Worm (Caenorhabditis elegans) whole organism, L1 larva: ENCODE measurements around the gene R10E9.4.
A peak's percentile ranks its signal among the peaks of the same experiment; 100 is the strongest.

ENCODE experiments used
- C04F5.9 ChIP-seq: sonication (generic microtip); optimal IDR thresholded peaks from 2 replicates; lab custom pipeline; 2016; ENCODE audit warnings: missing genetic modification characterization, missing compliant biosample characterization
- C16A3.4 ChIP-seq: fragments of 150-350 bp; optimal IDR thresholded peaks from 2 replicates; lab custom pipeline; 2014; ENCODE audit warnings: missing biosample characterization, missing genetic modification characterization
- C34B4.2 ChIP-seq: sonication (generic microtip); optimal IDR thresholded peaks from 2 replicates; lab custom pipeline; 2017; ENCODE audit warnings: mild to moderate bottlenecking, missing genetic modification characterization, missing compliant biosample characterization
- Y116A8C.19 ChIP-seq: sonication (generic microtip); optimal IDR thresholded peaks from 2 replicates; lab custom pipeline; 2016; ENCODE audit warnings: missing compliant biosample characterization, missing genetic modification characterization, borderline replicate concordance
- aha-1 ChIP-seq: fragments of 150-350 bp; optimal IDR thresholded peaks from 2 replicates; lab custom pipeline; 2014; ENCODE audit warnings: missing biosample characterization, missing genetic modification characterization
- alr-1 ChIP-seq: fragments of 200-800 bp; sonication (Bioruptor generic); optimal IDR thresholded peaks from 2 replicates; lab custom pipeline; 2018; ENCODE audit warnings: borderline replicate concordance, mild to moderate bottlenecking, missing genetic modification characterization, missing compliant biosample characterization
- aly-2 ChIP-seq: fragments of 150-350 bp; optimal IDR thresholded peaks from 2 replicates; lab custom pipeline; 2014; ENCODE audit warnings: missing biosample characterization, missing genetic modification characterization
- ama-1 ChIP-seq: fragments of 150-350 bp; optimal IDR thresholded peaks from 2 replicates; lab custom pipeline; 2014
- ceh-8 ChIP-seq: fragments of 200-800 bp; sonication (Bioruptor generic); optimal IDR thresholded peaks from 2 replicates; lab custom pipeline; 2018; ENCODE audit warnings: mild to moderate bottlenecking, missing genetic modification characterization, moderate library complexity, missing compliant biosample characterization
- ceh-82 ChIP-seq, 3 experiments: fragments of 150-350 bp in 1 of 3; sonication (generic microtip) in 2 of 3; optimal IDR thresholded peaks; 2 replicates each; lab custom pipeline; 2014 to 2017; ENCODE audit warnings: missing biosample characterization in 3 of 3, missing genetic modification characterization in 3 of 3
- ceh-90 ChIP-seq: sonication (generic microtip); optimal IDR thresholded peaks from 2 replicates; lab custom pipeline; 2016; ENCODE audit warnings: missing genetic modification characterization, missing compliant biosample characterization
- dpl-1 ChIP-seq, 3 experiments: fragments of 150-350 bp in 2 of 3; sonication (generic microtip) in 1 of 3; optimal IDR thresholded peaks; 2 replicates each; lab custom pipeline; 2014 to 2017; ENCODE audit warnings: missing biosample characterization in 3 of 3, missing genetic modification characterization in 3 of 3, missing genetic modification reagents in 3 of 3
- dsc-1 ChIP-seq: sonication (generic microtip); optimal IDR thresholded peaks from 2 replicates; lab custom pipeline; 2016; ENCODE audit warnings: mild to moderate bottlenecking, missing genetic modification characterization, missing compliant biosample characterization
- efl-3 ChIP-seq: fragments of 200-800 bp; sonication (Bioruptor generic); optimal IDR thresholded peaks from 2 replicates; lab custom pipeline; 2018; ENCODE audit warnings: mild to moderate bottlenecking, missing genetic modification characterization, missing compliant biosample characterization
- egl-27 ChIP-seq, 2 experiments: fragments of 150-350 bp in 1 of 2; sonication (generic microtip); optimal IDR thresholded peaks; 3 replicates each; lab custom pipeline; 2017 to 2018; ENCODE audit warnings: missing biosample characterization in 2 of 2, missing genetic modification characterization in 2 of 2, missing genetic modification reagents in 2 of 2
- elt-2 ChIP-seq: sonication (generic microtip); optimal IDR thresholded peaks from 2 replicates; lab custom pipeline; 2016; ENCODE audit warnings: missing genetic modification characterization, mild to moderate bottlenecking, inconsistent platforms, missing compliant biosample characterization, missing genetic modification reagents
- elt-3 ChIP-seq, 6 experiments: fragments of 150-350 bp in 1 of 6; sonication (generic microtip); optimal IDR thresholded peaks; 2 replicates each; lab custom pipeline; 2017 to 2018; ENCODE audit warnings: missing biosample characterization in 6 of 6, missing genetic modification characterization in 6 of 6, inconsistent platforms in 1 of 6
- fkh-10 ChIP-seq: sonication (generic microtip); optimal IDR thresholded peaks from 2 replicates; lab custom pipeline; 2017; ENCODE audit warnings: missing biosample characterization, missing genetic modification reagents, missing genetic modification characterization
- hlh-17 ChIP-seq: fragments of 200-800 bp; sonication (Bioruptor generic); optimal IDR thresholded peaks from 2 replicates; lab custom pipeline; 2018; ENCODE audit warnings: missing genetic modification characterization, mild to moderate bottlenecking, missing compliant biosample characterization, moderate library complexity, borderline replicate concordance
- hpl-2 ChIP-seq: fragments of 150-350 bp; optimal IDR thresholded peaks from 2 replicates; lab custom pipeline; 2014; ENCODE audit warnings: missing biosample characterization, missing genetic modification reagents, missing genetic modification characterization
- irx-1 ChIP-seq: sonication (generic microtip); optimal IDR thresholded peaks from 2 replicates; lab custom pipeline; 2016; ENCODE audit warnings: missing genetic modification characterization, missing compliant biosample characterization
- lin-13 ChIP-seq: fragments of 150-350 bp; optimal IDR thresholded peaks from 2 replicates; lab custom pipeline; 2014; ENCODE audit warnings: missing biosample characterization, missing genetic modification reagents, missing genetic modification characterization
- lin-14 ChIP-seq: fragments of 200-800 bp; sonication (Bioruptor generic); optimal IDR thresholded peaks from 2 replicates; lab custom pipeline; 2018; ENCODE audit warnings: mild to moderate bottlenecking, missing genetic modification characterization, moderate library complexity, missing compliant biosample characterization
- lin-15B ChIP-seq: fragments of 150-350 bp; sonication (generic microtip); optimal IDR thresholded peaks from 3 replicates; lab custom pipeline; 2014; ENCODE audit warnings: missing biosample characterization, missing genetic modification characterization
- lin-39 ChIP-seq: fragments of 150-350 bp; optimal IDR thresholded peaks from 2 replicates; lab custom pipeline; 2014; ENCODE audit warnings: missing biosample characterization, missing genetic modification reagents, missing genetic modification characterization
- lir-3 ChIP-seq: sonication (generic microtip); optimal IDR thresholded peaks from 2 replicates; lab custom pipeline; 2016; ENCODE audit warnings: mild to moderate bottlenecking, missing genetic modification characterization, moderate library complexity, missing compliant biosample characterization; ENCODE audit not compliant: poor library complexity
- lsy-2 ChIP-seq, 2 experiments: fragments of 150-350 bp; optimal IDR thresholded peaks; 2 replicates each; lab custom pipeline; 2014; ENCODE audit warnings: missing biosample characterization in 2 of 2, missing genetic modification characterization in 2 of 2
- mdl-1 ChIP-seq, 2 experiments: fragments of 150-350 bp; optimal IDR thresholded peaks; 2 replicates each; lab custom pipeline; 2014 to 2017; ENCODE audit warnings: missing biosample characterization in 2 of 2, missing genetic modification characterization in 2 of 2, inconsistent platforms in 1 of 2
- nhr-11 ChIP-seq: fragments of 150-350 bp; optimal IDR thresholded peaks from 2 replicates; lab custom pipeline; 2014; ENCODE audit warnings: missing biosample characterization, missing genetic modification characterization
- nhr-12 ChIP-seq: sonication (generic microtip); optimal IDR thresholded peaks from 2 replicates; lab custom pipeline; 2017; ENCODE audit warnings: missing biosample characterization, missing genetic modification characterization
- nhr-19 ChIP-seq: fragments of 200-800 bp; sonication (Bioruptor generic); conservative IDR thresholded peaks from 2 replicates; pipeline ENCODE4 v1.3.6; 2022; ENCODE audit warnings: missing genetic modification characterization, missing compliant biosample characterization
- nhr-20 ChIP-seq: sonication (generic microtip); optimal IDR thresholded peaks from 2 replicates; lab custom pipeline; 2016; ENCODE audit warnings: mild to moderate bottlenecking, missing genetic modification characterization, missing compliant biosample characterization
- nhr-28 ChIP-seq: fragments of 150-350 bp; optimal IDR thresholded peaks from 2 replicates; lab custom pipeline; 2014; ENCODE audit warnings: missing biosample characterization, missing genetic modification characterization
- nhr-47 ChIP-seq: sonication (generic microtip); optimal IDR thresholded peaks from 2 replicates; lab custom pipeline; 2016; ENCODE audit warnings: mild to moderate bottlenecking, missing genetic modification characterization, moderate library complexity, missing compliant biosample characterization
- nhr-76 ChIP-seq: sonication (generic microtip); optimal IDR thresholded peaks from 2 replicates; lab custom pipeline; 2017; ENCODE audit warnings: missing biosample characterization, missing genetic modification characterization
- nhr-77 ChIP-seq: fragments of 150-350 bp; optimal IDR thresholded peaks from 2 replicates; lab custom pipeline; 2014; ENCODE audit warnings: missing biosample characterization, missing genetic modification characterization
- nhr-85 ChIP-seq: sonication (generic microtip); peaks from one replicate; lab custom pipeline; 2016; ENCODE audit warnings: missing genetic modification characterization, inconsistent platforms, missing compliant biosample characterization
- nhr-90 ChIP-seq: sonication (generic microtip); optimal IDR thresholded peaks from 2 replicates; lab custom pipeline; 2016; ENCODE audit warnings: mild to moderate bottlenecking, missing genetic modification characterization, missing compliant biosample characterization; ENCODE audit not compliant: poor library complexity
- pax-3 ChIP-seq: fragments of 200-800 bp; sonication (Bioruptor generic); optimal IDR thresholded peaks from 2 replicates; lab custom pipeline; 2018; ENCODE audit warnings: mild to moderate bottlenecking, missing genetic modification characterization, moderate library complexity, missing compliant biosample characterization
- pqm-1 ChIP-seq: sonication (generic microtip); optimal IDR thresholded peaks from 3 replicates; lab custom pipeline; 2017; ENCODE audit warnings: missing biosample characterization, missing genetic modification characterization
- rnt-1 ChIP-seq: sonication (generic microtip); optimal IDR thresholded peaks from 2 replicates; lab custom pipeline; 2016; ENCODE audit warnings: mild to moderate bottlenecking, missing genetic modification characterization, moderate library complexity, missing compliant biosample characterization
- sptf-1 ChIP-seq: fragments of 150-350 bp; optimal IDR thresholded peaks from 2 replicates; lab custom pipeline; 2014; ENCODE audit warnings: missing biosample characterization, missing genetic modification characterization
- sup-37 ChIP-seq: fragments of 200-800 bp; sonication (Bioruptor generic); optimal IDR thresholded peaks from 2 replicates; lab custom pipeline; 2018; ENCODE audit warnings: mild to moderate bottlenecking, missing genetic modification characterization, missing compliant biosample characterization
- swsn-7 ChIP-seq: sonication (generic microtip); optimal IDR thresholded peaks from 2 replicates; lab custom pipeline; 2016; ENCODE audit warnings: missing genetic modification characterization, missing compliant biosample characterization
- tlp-1 ChIP-seq: fragments of 150-350 bp; optimal IDR thresholded peaks from 2 replicates; lab custom pipeline; 2014; ENCODE audit warnings: missing biosample characterization, missing genetic modification characterization
- unc-130 ChIP-seq: fragments of 150-350 bp; optimal IDR thresholded peaks from 2 replicates; lab custom pipeline; 2017; ENCODE audit warnings: missing biosample characterization, missing genetic modification characterization, inconsistent platforms
- unc-30 ChIP-seq: sonication (generic microtip); optimal IDR thresholded peaks from 2 replicates; lab custom pipeline; 2017; ENCODE audit warnings: missing biosample characterization, missing genetic modification characterization
- vab-15 ChIP-seq: sonication (generic microtip); optimal IDR thresholded peaks from 2 replicates; lab custom pipeline; 2017; ENCODE audit warnings: missing genotype, mild to moderate bottlenecking, missing genetic modification characterization, missing compliant biosample characterization
- zag-1 ChIP-seq: fragments of 150-350 bp; optimal IDR thresholded peaks from 2 replicates; lab custom pipeline; 2014; ENCODE audit warnings: missing biosample characterization, missing genetic modification characterization
- zip-4 ChIP-seq: fragments of 200-800 bp; sonication (Bioruptor generic); optimal IDR thresholded peaks from 2 replicates; lab custom pipeline; 2018; ENCODE audit warnings: mild to moderate bottlenecking, missing genetic modification characterization, moderate library complexity, missing compliant biosample characterization
- ztf-4 ChIP-seq: fragments of 150-350 bp; optimal IDR thresholded peaks from 2 replicates; lab custom pipeline; 2014; ENCODE audit warnings: missing biosample characterization, missing genetic modification characterization

Gene R10E9.4

ce11 chrIII:4018591-4019580, 46.3 kb upstream of the R10E9.4 start:
- no peak for TF ChIP-seq unc-30
- no peak for TF ChIP-seq ceh-90
- no peak for TF ChIP-seq hlh-17 (GFP tag; lab: Kevin White, UChicago)
- TF ChIP-seq lsy-2 (tag; optimal IDR thresholded peaks at IDR 0.05; lab: Kevin White, UChicago), result peak; percentile 4 to 37
- no peak for TF ChIP-seq elt-3 (tag; optimal IDR thresholded peaks at IDR 0.05; lab: Kevin White, UChicago)
- TF ChIP-seq vab-15 (tag; lab: Kevin White, UChicago), result no peak
- TF ChIP-seq mdl-1 (tag; optimal IDR thresholded peaks at IDR 0.05; lab: Kevin White, UChicago), result no peak
- TF ChIP-seq sptf-1 (tag; lab: Kevin White, UChicago), result no peak
- no peak for TF ChIP-seq egl-27 (tag; optimal IDR thresholded peaks at IDR 0.05; lab: Kevin White, UChicago)
- TF ChIP-seq nhr-20, result peak; percentile 6
- no peak for TF ChIP-seq nhr-77
- no peak for TF ChIP-seq lin-39 (tag; lab: Kevin White, UChicago)
- TF ChIP-seq lin-13 (GFP tag; lab: Kevin White, UChicago), result no peak
- TF ChIP-seq rnt-1 (tag; lab: Kevin White, UChicago), result peak; percentile 38
- no peak for TF ChIP-seq ceh-8
- no peak for TF ChIP-seq nhr-11 (tag; lab: Kevin White, UChicago)
- no peak for TF ChIP-seq lir-3 (tag; lab: Kevin White, UChicago)
- no peak for TF ChIP-seq fkh-10 (GFP tag; lab: Kevin White, UChicago)
- TF ChIP-seq tlp-1 (tag; lab: Kevin White, UChicago), result no peak
- peak in 2 of 3 experiments; percentile 7 to 30 for TF ChIP-seq dpl-1 (GFP tag; optimal IDR thresholded peaks at IDR 0.05; lab: Kevin White, UChicago)
- TF ChIP-seq nhr-19 (GFP tag; lab: Robert Waterston, UW), result no peak
- no peak for TF ChIP-seq nhr-12 (tag; lab: Kevin White, UChicago)
- no peak for TF ChIP-seq pax-3 (tag; lab: Kevin White, UChicago)
- TF ChIP-seq unc-130 (tag; lab: Kevin White, UChicago), result peak; percentile 5
- TF ChIP-seq ceh-82 (tag; optimal IDR thresholded peaks at IDR 0.05; lab: Kevin White, UChicago), result peak in 1 of 3 experiments; percentile 19
- TF ChIP-seq nhr-90, result no peak
- TF ChIP-seq nhr-47, result peak; percentile 6
- no peak for TF ChIP-seq hpl-2 (GFP tag; lab: Kevin White, UChicago)
- no peak for TF ChIP-seq ama-1 (lab: Kevin White, UChicago)
- no peak for TF ChIP-seq zip-4 (GFP tag; lab: Kevin White, UChicago)
- no peak for TF ChIP-seq nhr-85 (tag; lab: Kevin White, UChicago)
- no peak for TF ChIP-seq Y116A8C.19
- TF ChIP-seq aha-1 (tag; lab: Kevin White, UChicago), result no peak
- no peak for TF ChIP-seq zag-1
- TF ChIP-seq C04F5.9 (tag; lab: Kevin White, UChicago), result no peak
- no peak for TF ChIP-seq alr-1
- TF ChIP-seq dsc-1 (tag; lab: Kevin White, UChicago), result no peak
- TF ChIP-seq pqm-1, result no peak
- no peak for TF ChIP-seq nhr-28 (tag; lab: Kevin White, UChicago)
- TF ChIP-seq swsn-7 (tag; lab: Kevin White, UChicago), result peak; percentile 23
- TF ChIP-seq elt-2 (tag; lab: Kevin White, UChicago), result peak; percentile 22
- TF ChIP-seq irx-1, result peak; percentile 7
- TF ChIP-seq lin-15B (tag; lab: Kevin White, UChicago), result no peak
- TF ChIP-seq ztf-4, result no peak
- no peak for TF ChIP-seq nhr-76 (tag; lab: Kevin White, UChicago)
- no peak for TF ChIP-seq sup-37 (GFP tag; lab: Kevin White, UChicago)
- no peak for TF ChIP-seq C16A3.4 (tag; lab: Kevin White, UChicago)
- TF ChIP-seq efl-3 (GFP tag; lab: Kevin White, UChicago), result no peak
- TF ChIP-seq aly-2, result no peak
- no peak for TF ChIP-seq C34B4.2 (tag; lab: Kevin White, UChicago)
- TF ChIP-seq lin-14, result peak; percentile 93
